Fruit fly (Drosophila melanogaster): ENCODE data around the gene CG44574.

- TF ChIP-seq h (optimal IDR thresholded peaks at IDR 0.05) (no peak), Myc (optimal IDR thresholded peaks at IDR 0.05) (no peak), psq (optimal IDR thresholded peaks at IDR 0.05) (no peak), Sin3A (optimal IDR thresholded peaks at IDR 0.05) (no peak), ttk (optimal IDR thresholded peaks at IDR 0.05) (no peak)
Observed at dm6 chr2L:5923603-5924138, 40.1 kb downstream of the CG44574 start, which contains the start of gene CG9016.

Data from Kc167 (cell line).